Fruit fly (Drosophila melanogaster): ENCODE data around the gene chas.

The chas gene

dm6 chrX:17720261-17721052, 21.9 kb upstream of the chas start (continued):
- TF ChIP-seq CG4404 (GFP tag; IDR thresholded peaks at IDR 0.05): no peak
- TF ChIP-seq CG3163 (GFP tag; optimal IDR thresholded peaks at IDR 0.05): peak; percentile 24
- TF ChIP-seq lov (optimal IDR thresholded peaks at IDR 0.05): no peak
- no peak for TF ChIP-seq lov (GFP tag; IDR thresholded peaks at IDR 0.05)
- no peak for TF ChIP-seq crol (GFP tag; IDR thresholded peaks at IDR 0.05)
- no peak for TF ChIP-seq run (tag; optimal IDR thresholded peaks at IDR 0.05)
- no peak for TF ChIP-seq eve (GFP tag; optimal IDR thresholded peaks at IDR 0.05)
- TF ChIP-seq jumu (GFP tag; optimal IDR thresholded peaks at IDR 0.05): no peak
- no peak for TF ChIP-seq Sin3A (optimal IDR thresholded peaks at IDR 0.05)
- no peak for TF ChIP-seq CG7745 (tag; optimal IDR thresholded peaks at IDR 0.05)
- TF ChIP-seq fd102C (GFP tag; optimal IDR thresholded peaks at IDR 0.05): no peak
- TF ChIP-seq Mes4 (GFP tag; optimal IDR thresholded peaks at IDR 0.05): no peak
- no peak for TF ChIP-seq scrt (GFP tag; optimal IDR thresholded peaks at IDR 0.05)
- TF ChIP-seq ac (GFP tag; optimal IDR thresholded peaks at IDR 0.05): no peak
- TF ChIP-seq sob (GFP tag; IDR thresholded peaks at IDR 0.05): 0 out of 2 replicates have a peak, but pooled peaks have one; percentile 19
- peak; percentile 19 for TF ChIP-seq Dek (tag; optimal IDR thresholded peaks at IDR 0.05)
- no peak for TF ChIP-seq CG12071 (GFP tag; optimal IDR thresholded peaks at IDR 0.05)
- TF ChIP-seq CG13296 (GFP tag; optimal IDR thresholded peaks at IDR 0.05): no peak
- TF ChIP-seq exex (tag; optimal IDR thresholded peaks at IDR 0.05): peak; percentile 88
- no peak for TF ChIP-seq psq (GFP tag; optimal IDR thresholded peaks at IDR 0.05)
- TF ChIP-seq CG17385 (GFP tag; optimal IDR thresholded peaks at IDR 0.05): no peak
- TF ChIP-seq unc-4 (GFP tag; IDR thresholded peaks at IDR 0.05; ENCODE audit: partially characterized antibody): no peak
- no peak for TF ChIP-seq CG5953 (GFP tag; IDR thresholded peaks at IDR 0.05)
- no peak for TF ChIP-seq HHEX (GFP tag; optimal IDR thresholded peaks at IDR 0.05)
- TF ChIP-seq CG16863 (GFP tag; optimal IDR thresholded peaks at IDR 0.05): no peak
- TF ChIP-seq zf30C (GFP tag; optimal IDR thresholded peaks at IDR 0.05): no peak
- TF ChIP-seq slou (GFP tag; optimal IDR thresholded peaks at IDR 0.05): no peak
- TF ChIP-seq CG1603 (tag; optimal IDR thresholded peaks at IDR 0.05): peak; percentile 12
- no peak for TF ChIP-seq CG4617 (GFP tag; optimal IDR thresholded peaks at IDR 0.05; ENCODE audit: borderline replicate concordance)
- no peak for TF ChIP-seq CG3838 (GFP tag; optimal IDR thresholded peaks at IDR 0.05)
- no peak for TF ChIP-seq CG31441 (GFP tag; IDR thresholded peaks at IDR 0.05)
- TF ChIP-seq Nf-YC (tag; optimal IDR thresholded peaks at IDR 0.05): peak; percentile 80
- no peak for TF ChIP-seq CG17568 (GFP tag; optimal IDR thresholded peaks at IDR 0.05)
- no peak for TF ChIP-seq CG17912 (GFP tag; optimal IDR thresholded peaks at IDR 0.05)
- peak; percentile 47; the same call in 2 of the 3 replicates for TF ChIP-seq Opbp (GFP tag; IDR thresholded peaks at IDR 0.05; ENCODE audit: partially characterized antibody)
- TF ChIP-seq CG2875 (GFP tag; optimal IDR thresholded peaks at IDR 0.05): no peak
- TF ChIP-seq NfI (GFP tag; optimal IDR thresholded peaks at IDR 0.05): no peak
- TF ChIP-seq pho (GFP tag; optimal IDR thresholded peaks at IDR 0.05): no peak
- peak; percentile 33; the same call in 1 of the 3 replicates for TF ChIP-seq vnd (GFP tag; IDR thresholded peaks at IDR 0.05; ENCODE audit: partially characterized antibody)
- TF ChIP-seq ara (GFP tag; IDR thresholded peaks at IDR 0.05): no peak
- TF ChIP-seq ato (GFP tag; IDR thresholded peaks at IDR 0.05; ENCODE audit: partially characterized antibody): peak; percentile 39; the same call in 1 of the 2 replicates
- TF ChIP-seq bigmax (GFP tag; optimal IDR thresholded peaks at IDR 0.05): no peak
- TF ChIP-seq yki (optimal IDR thresholded peaks at IDR 0.05): no peak
- 0 out of 2 replicates have a peak, but pooled peaks have one; percentile 36 for TF ChIP-seq Scr (GFP tag; IDR thresholded peaks at IDR 0.05; ENCODE audit: partially characterized antibody)
- TF ChIP-seq CG30431 (GFP tag; optimal IDR thresholded peaks at IDR 0.05): no peak
- no peak for TF ChIP-seq zen2 (GFP tag; IDR thresholded peaks at IDR 0.05; ENCODE audit: partially characterized antibody)
- no peak for TF ChIP-seq unpg (GFP tag; optimal IDR thresholded peaks at IDR 0.05)
- peak; percentile 81 for TF ChIP-seq sens (GFP tag)
- TF ChIP-seq al (GFP tag; IDR thresholded peaks at IDR 0.05): no peak
- no peak for TF ChIP-seq CG18476 (GFP tag; optimal IDR thresholded peaks at IDR 0.05)

All from whole organism, embryonic.